Fruit fly (Drosophila melanogaster) Kc167 (cell line): ENCODE data around the gene nompC.

ENCODE experiments used
- Myc ChIP-seq: fragments of >200 bp; optimal IDR thresholded peaks from 2 replicates; lab custom pipeline; 2017; ENCODE audit warnings: missing external identifiers
- Sin3A ChIP-seq: fragments of >200 bp; optimal IDR thresholded peaks from 2 replicates; lab custom pipeline; 2018; ENCODE audit warnings: missing external identifiers
- h ChIP-seq: fragments of >200 bp; optimal IDR thresholded peaks from 3 replicates; lab custom pipeline; 2018; ENCODE audit warnings: missing external identifiers
- insv ChIP-seq: fragments of >200 bp; optimal IDR thresholded peaks from 3 replicates; lab custom pipeline; 2018; ENCODE audit warnings: missing external identifiers
- psq ChIP-seq: fragments of >200 bp; optimal IDR thresholded peaks from 2 replicates; lab custom pipeline; 2017; ENCODE audit warnings: missing external identifiers
- ttk ChIP-seq: sonication (Bioruptor generic); optimal IDR thresholded peaks from 2 replicates; lab custom pipeline; 2017; ENCODE audit warnings: missing external identifiers

- TF ChIP-seq psq (lab: Kevin White, UChicago) (no peak), h (lab: Kevin White, UChicago) (no peak), Sin3A (no peak), ttk (lab: Kevin White, UChicago) (no peak), Myc (lab: Kevin White, UChicago) (no peak), insv (no peak)
Observed at dm6 chr2L:5362351-5362750, 16.4 kb downstream of the nompC start.
